Worm (Caenorhabditis elegans) whole organism, late embryonic: ENCODE data around the gene kin-15.

Experiments used
- K02D7.2 ChIP-seq: sonication (generic microtip); optimal IDR thresholded peaks from 2 replicates; lab custom pipeline; 2017; ENCODE audit warnings: mild to moderate bottlenecking, missing genetic modification characterization, missing compliant biosample characterization
- K09A11.1 ChIP-seq: sonication (generic microtip); optimal IDR thresholded peaks from 2 replicates; lab custom pipeline; 2017; ENCODE audit warnings: antibody characterized with exemption, mild to moderate bottlenecking, missing genetic modification characterization, missing compliant biosample characterization; ENCODE audit not compliant: insufficient read depth
- T23F11.4 ChIP-seq: fragments of 200-800 bp; sonication (Bioruptor generic); optimal IDR thresholded peaks from 2 replicates; lab custom pipeline; 2018; ENCODE audit warnings: mild to moderate bottlenecking, missing genetic modification characterization, missing compliant biosample characterization
- ahr-1 ChIP-seq: sonication (generic microtip); optimal IDR thresholded peaks from 2 replicates; lab custom pipeline; 2016; ENCODE audit warnings: missing genetic modification characterization, missing compliant biosample characterization
- ceh-14 ChIP-seq: sonication (generic microtip); optimal IDR thresholded peaks from 2 replicates; lab custom pipeline; 2016; ENCODE audit warnings: missing genotype, missing genetic modification characterization, missing compliant biosample characterization
- ceh-18 ChIP-seq: sonication (generic microtip); optimal IDR thresholded peaks from 2 replicates; lab custom pipeline; 2016; ENCODE audit warnings: missing genetic modification characterization, missing compliant biosample characterization
- ceh-2 ChIP-seq: sonication (generic microtip); optimal IDR thresholded peaks from 2 replicates; lab custom pipeline; 2016; ENCODE audit warnings: missing genotype, missing genetic modification characterization, missing compliant biosample characterization
- ceh-24 ChIP-seq: sonication (generic microtip); optimal IDR thresholded peaks from 2 replicates; lab custom pipeline; 2016; ENCODE audit warnings: mild to moderate bottlenecking, missing genetic modification characterization, missing compliant biosample characterization
- ceh-31 ChIP-seq: sonication (generic microtip); optimal IDR thresholded peaks from 2 replicates; lab custom pipeline; 2016; ENCODE audit warnings: missing genetic modification characterization, missing compliant biosample characterization
- ceh-6 ChIP-seq: fragments of 200-800 bp; sonication (Bioruptor generic); optimal IDR thresholded peaks from 2 replicates; lab custom pipeline; 2018; ENCODE audit warnings: mild to moderate bottlenecking, missing genetic modification characterization, missing compliant biosample characterization
- dmd-4 ChIP-seq: sonication (generic microtip); optimal IDR thresholded peaks from 2 replicates; lab custom pipeline; 2016; ENCODE audit warnings: borderline replicate concordance, missing genetic modification characterization, missing compliant biosample characterization
- elt-2 ChIP-seq: sonication (generic microtip); optimal IDR thresholded peaks from 2 replicates; lab custom pipeline; 2016; ENCODE audit warnings: missing genetic modification reagents, missing genetic modification characterization, missing compliant biosample characterization
- ets-4 ChIP-seq: sonication (generic microtip); optimal IDR thresholded peaks from 2 replicates; lab custom pipeline; 2016; ENCODE audit warnings: missing genetic modification characterization, missing compliant biosample characterization
- fkh-10 ChIP-seq: fragments of 150-350 bp; optimal IDR thresholded peaks from 2 replicates; lab custom pipeline; 2014; ENCODE audit warnings: missing biosample characterization, missing genetic modification reagents, missing genetic modification characterization
- fkh-6 ChIP-seq: sonication (generic microtip); optimal IDR thresholded peaks from 2 replicates; lab custom pipeline; 2016; ENCODE audit warnings: missing genetic modification characterization, missing compliant biosample characterization
- gmeb-2 ChIP-seq: sonication (generic microtip); optimal IDR thresholded peaks from 2 replicates; lab custom pipeline; 2016; ENCODE audit warnings: missing genetic modification characterization, inconsistent platforms, missing compliant biosample characterization
- hlh-30 ChIP-seq: sonication (generic microtip); optimal IDR thresholded peaks from 2 replicates; lab custom pipeline; 2017; ENCODE audit warnings: antibody characterized with exemption, missing genetic modification characterization, missing compliant biosample characterization; ENCODE audit not compliant: insufficient read depth
- lim-6 ChIP-seq: sonication (generic microtip); optimal IDR thresholded peaks from 2 replicates; lab custom pipeline; 2016; ENCODE audit warnings: missing genetic modification characterization, missing compliant biosample characterization
- madf-2 ChIP-seq: sonication (generic microtip); optimal IDR thresholded peaks from 2 replicates; lab custom pipeline; 2017; ENCODE audit warnings: missing genetic modification characterization, missing compliant biosample characterization
- nfya-1 ChIP-seq: sonication (generic microtip); optimal IDR thresholded peaks from 2 replicates; lab custom pipeline; 2017; ENCODE audit warnings: missing genetic modification characterization, mild to moderate bottlenecking, missing compliant biosample characterization, antibody characterized with exemption, moderate library complexity
- npax-4 ChIP-seq: sonication (generic microtip); optimal IDR thresholded peaks from 2 replicates; lab custom pipeline; 2016; ENCODE audit warnings: missing genetic modification characterization, missing compliant biosample characterization
- odd-2 ChIP-seq: sonication (generic microtip); optimal IDR thresholded peaks from 2 replicates; lab custom pipeline; 2017; ENCODE audit warnings: antibody characterized with exemption, mild to moderate bottlenecking, missing genetic modification characterization, missing compliant biosample characterization
- pha-4 ChIP-seq: fragments of 150-350 bp; optimal IDR thresholded peaks from 2 replicates; lab custom pipeline; 2018; ENCODE audit warnings: missing biosample characterization, missing genetic modification reagents, missing genetic modification characterization
- pqm-1 ChIP-seq: sonication (generic microtip); optimal IDR thresholded peaks from 2 replicates; lab custom pipeline; 2016; ENCODE audit warnings: missing genetic modification characterization, missing compliant biosample characterization
- ref-2 ChIP-seq: sonication (generic microtip); optimal IDR thresholded peaks from 2 replicates; lab custom pipeline; 2016; ENCODE audit warnings: missing genetic modification characterization, missing compliant biosample characterization
- sdc-2 ChIP-seq: sonication (generic microtip); optimal IDR thresholded peaks from 2 replicates; lab custom pipeline; 2016; ENCODE audit warnings: missing genotype, missing genetic modification characterization, missing compliant biosample characterization
- tbx-2 ChIP-seq: sonication (generic microtip); optimal IDR thresholded peaks from 2 replicates; lab custom pipeline; 2016; ENCODE audit warnings: missing genetic modification characterization, missing compliant biosample characterization
- unc-3 ChIP-seq, 2 experiments: fragments of 200-800 bp in 1 of 2; sonication (Bioruptor generic) in 1 of 2; sonication (generic microtip) in 1 of 2; conservative IDR thresholded peaks in 1 of 2; optimal IDR thresholded peaks in 1 of 2; 2 replicates each; pipeline versions ENCODE4 v1.3.6 to Lab custom; 2016 to 2022; ENCODE audit warnings: missing compliant biosample characterization in 2 of 2, missing genetic modification characterization in 2 of 2, missing genetic modification reagents in 1 of 2
- unc-42 ChIP-seq: sonication (generic microtip); optimal IDR thresholded peaks from 2 replicates; lab custom pipeline; 2016; ENCODE audit warnings: missing genotype, missing genetic modification characterization, missing compliant biosample characterization

kin-15 gene

ce11 chrII:9421969-9422368 is 11.5 kb downstream of the kin-15 start, which contains the start of gene M176.11:
Gene M176.11 (plus strand): TSS chrII:9422269.
- TF ChIP-seq fkh-10 (no peak), odd-2 (tag; lab: Kevin White, UChicago) (no peak), gmeb-2 (tag; lab: Kevin White, UChicago) (no peak), K02D7.2 (tag; lab: Kevin White, UChicago) (no peak), hlh-30 (tag; lab: Kevin White, UChicago) (no peak), ahr-1 (tag; lab: Kevin White, UChicago) (no peak), ceh-18 (tag; lab: Kevin White, UChicago) (no peak), ceh-31 (tag; lab: Kevin White, UChicago) (no peak)

- TF ChIP-seq ref-2 (tag; lab: Kevin White, UChicago), result no peak
- TF ChIP-seq npax-4 (tag; lab: Kevin White, UChicago), result no peak
- no peak for TF ChIP-seq fkh-10
- no peak for TF ChIP-seq ets-4 (tag; lab: Kevin White, UChicago)
- no peak for TF ChIP-seq ceh-2
- TF ChIP-seq pha-4 (tag; lab: Kevin White, UChicago), result no peak
- TF ChIP-seq dmd-4, result no peak
- no peak for TF ChIP-seq K09A11.1 (tag; lab: Kevin White, UChicago)
- TF ChIP-seq madf-2 (tag; lab: Kevin White, UChicago), result no peak
- TF ChIP-seq ceh-6 (GFP tag; lab: Kevin White, UChicago), result no peak
- no peak for TF ChIP-seq ceh-24 (tag; lab: Kevin White, UChicago)
- TF ChIP-seq nfya-1 (tag; lab: Kevin White, UChicago), result no peak
- TF ChIP-seq sdc-2, result no peak
- TF ChIP-seq, all 69 proteins: peak for 0
These were observed 14.5 kb downstream of the kin-15 start for ce11 chrII:9418843-9419532.

- TF ChIP-seq ahr-1 (tag; lab: Kevin White, UChicago) (no peak), ceh-31 (tag; lab: Kevin White, UChicago) (no peak), lim-6 (tag; lab: Kevin White, UChicago) (no peak), elt-2 (tag; lab: Kevin White, UChicago) (peak; percentile 22)
These were observed 15.4 kb downstream of the kin-15 start, which contains the start of the genes M176.4 and M176.16 for ce11 chrII:9418065-9418567. Gene M176.4 (plus strand): TSS chrII:9418365. Gene M176.16 (plus strand): TSS chrII:9418517.

ce11 chrII:9416381-9417276 is 16.9 kb downstream of the kin-15 start, which contains the start of the genes gss-1 and chch-3:
Gene gss-1 (minus strand): TSS chrII:9416431.
Gene chch-3 (plus strand): TSS chrII:9417013.
- TF ChIP-seq ceh-31 (tag; lab: Kevin White, UChicago) (peak; percentile 12), tbx-2 (peak; percentile 3), nfya-1 (tag; lab: Kevin White, UChicago) (peak; percentile 45), ceh-2 (peak; percentile 16), ceh-14 (tag; lab: Kevin White, UChicago) (peak; percentile 33), pqm-1 (tag; lab: Kevin White, UChicago) (no peak), fkh-6 (no peak), T23F11.4 (GFP tag; lab: Kevin White, UChicago) (no peak), unc-3 (GFP tag; conservative IDR thresholded peaks at IDR 0.05; lab: Robert Waterston, UW) (0 out of 2 replicates have a peak, but pooled peaks have one; percentile 14), unc-3 (tag; optimal IDR thresholded peaks at IDR 0.05; lab: Kevin White, UChicago) (no peak), unc-42 (tag; lab: Kevin White, UChicago) (peak; percentile 36), elt-2 (tag; lab: Kevin White, UChicago) (peak; percentile 25)
